Fruit fly (Drosophila melanogaster) whole organism, embryonic: ENCODE data around the gene Ostgamma.

ENCODE experiments used
- CG17385 ChIP-seq: fragments of 200-800 bp; sonication (Bioruptor generic); optimal IDR thresholded peaks from 3 replicates; lab custom pipeline; 2018; ENCODE audit warnings: missing biosample characterization, mild to moderate bottlenecking, missing genetic modification characterization
- CHES-1-like ChIP-seq: fragments of 200-800 bp; sonication (Bioruptor generic); optimal IDR thresholded peaks from 2 replicates; lab custom pipeline; 2016; ENCODE audit warnings: missing biosample characterization, missing genetic modification characterization
- Gsc ChIP-seq: fragments of 200-800 bp; sonication (Bioruptor generic); IDR thresholded peaks from 2 replicates; pipeline ENCODE4 v1.3.6; 2022; ENCODE audit warnings: missing biosample characterization, missing genetic modification characterization
- Gug ChIP-seq: fragments of 200-800 bp; sonication (Bioruptor generic); IDR thresholded peaks from 4 replicates; pipeline ENCODE4 v1.3.6; 2022; ENCODE audit warnings: missing biosample characterization, missing genetic modification characterization
- NC2β ChIP-seq: fragments of 200-800 bp; sonication (Bioruptor generic); optimal IDR thresholded peaks from 2 replicates; lab custom pipeline; 2016; ENCODE audit warnings: missing biosample characterization, missing genetic modification characterization
- btn ChIP-seq: fragments of 200-800 bp; sonication (Bioruptor generic); optimal IDR thresholded peaks from 2 replicates; lab custom pipeline; 2016; ENCODE audit warnings: missing biosample characterization, missing genetic modification characterization
- gcm ChIP-seq: fragments of 200-800 bp; sonication (Bioruptor generic); optimal IDR thresholded peaks from 2 replicates; lab custom pipeline; 2019; ENCODE audit warnings: missing biosample characterization, mild to moderate bottlenecking, missing genetic modification characterization, moderate library complexity
- ro ChIP-seq: fragments of 200-800 bp; sonication (Bioruptor generic); IDR thresholded peaks from 2 replicates; pipeline ENCODE4 v1.3.6; 2022; ENCODE audit warnings: missing biosample characterization, missing genetic modification characterization

DNA sequence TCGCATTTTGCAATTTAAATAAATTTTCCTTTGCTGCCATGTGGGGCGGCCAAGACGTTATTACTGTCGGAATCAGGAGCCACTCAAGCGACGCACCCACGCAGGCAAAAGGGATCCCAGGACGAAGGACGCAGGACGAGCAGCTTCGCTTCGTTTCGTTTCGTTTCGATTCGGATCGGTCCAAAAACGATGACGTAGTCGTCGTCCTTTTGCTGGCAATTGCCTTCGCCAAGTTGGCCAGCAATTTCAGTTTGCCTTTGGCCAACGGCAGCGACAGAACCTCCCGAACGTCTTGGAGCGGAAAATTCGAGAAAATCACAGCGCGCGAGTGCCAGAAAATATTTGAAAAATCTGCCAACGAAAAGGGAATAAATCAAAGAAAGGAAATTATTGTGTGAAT is 30.0 kb upstream of the Ostgamma start, which contains the start of gene witty:
- TF ChIP-seq gcm (no peak), Gsc (GFP tag; lab: Robert Waterston, UW) (no peak), btn (GFP tag; lab: Kevin White, UChicago) (no peak), CHES-1-like (GFP tag; lab: Kevin White, UChicago) (no peak), Gug (GFP tag; lab: Robert Waterston, UW) (no peak), ro (GFP tag; lab: Robert Waterston, UW) (no peak), NC2β (no peak), CG17385 (GFP tag; lab: Kevin White, UChicago) (no peak)
